Worm (Caenorhabditis elegans): ENCODE measurements around the gene R13D7.2.
A peak's percentile ranks its signal among the peaks of the same experiment; 100 is the strongest.

R13D7.2 gene

DNA sequence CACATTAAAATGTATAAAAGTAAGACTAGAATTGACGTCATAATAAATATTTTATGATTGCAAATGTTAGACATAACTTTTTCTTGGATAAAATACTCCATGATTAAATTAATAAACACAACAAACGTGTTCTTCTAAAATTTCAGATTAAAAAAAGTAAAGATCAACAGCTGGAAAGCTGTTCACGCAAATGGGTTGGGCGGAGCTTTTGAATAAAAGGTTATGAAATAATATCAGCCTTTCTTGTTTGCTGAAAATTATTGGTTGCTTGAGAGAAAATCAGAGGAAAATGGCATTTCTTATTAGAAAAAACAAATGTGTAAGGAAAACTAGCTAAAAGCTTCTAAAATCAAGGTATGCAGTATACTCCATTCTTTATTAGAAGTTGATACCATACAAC is 21.9 kb upstream of the R13D7.2 start, which contains the start of gene C02H6.3:
Gene C02H6.3 (minus strand): TSS at position 101 of the 400 bp plus-strand sequence.
- no peak for TF ChIP-seq alr-1 (tag; optimal IDR thresholded peaks at IDR 0.05)

- TF ChIP-seq lin-39 (tag; optimal IDR thresholded peaks at IDR 0.05) = no peak
- TF ChIP-seq F13H6.1 (tag; optimal IDR thresholded peaks at IDR 0.05) = no peak
- no peak for TF ChIP-seq aly-2 (tag; optimal IDR thresholded peaks at IDR 0.05)
- no peak for TF ChIP-seq alr-1 (tag; optimal IDR thresholded peaks at IDR 0.05)
- TF ChIP-seq nhr-129 (tag; optimal IDR thresholded peaks at IDR 0.05) = no peak
- no peak for TF ChIP-seq nhr-23 (tag; optimal IDR thresholded peaks at IDR 0.05)
- TF ChIP-seq blmp-1 (tag; optimal IDR thresholded peaks at IDR 0.05; ENCODE audit: insufficient read depth) = no peak
- no peak for TF ChIP-seq elt-3 (tag; optimal IDR thresholded peaks at IDR 0.05)
- TF ChIP-seq crh-2 (tag; optimal IDR thresholded peaks at IDR 0.05) = no peak
- no peak for TF ChIP-seq lin-11 (tag; optimal IDR thresholded peaks at IDR 0.05)
- no peak for TF ChIP-seq nhr-237 (tag; optimal IDR thresholded peaks at IDR 0.05)
- no peak for TF ChIP-seq nhr-11 (tag; optimal IDR thresholded peaks at IDR 0.05)
- no peak for TF ChIP-seq ztf-4 (tag; optimal IDR thresholded peaks at IDR 0.05)
- no peak for TF ChIP-seq skn-1 (tag; optimal IDR thresholded peaks at IDR 0.05)
- TF ChIP-seq peb-1 (tag; optimal IDR thresholded peaks at IDR 0.05) = no peak
- no peak for TF ChIP-seq unc-62 (GFP tag; optimal IDR thresholded peaks at IDR 0.05)
- no peak for TF ChIP-seq ceh-16 (tag; optimal IDR thresholded peaks at IDR 0.05)
- TF ChIP-seq nhr-12 (tag; optimal IDR thresholded peaks at IDR 0.05) = no peak
These were observed 19.9 kb upstream of the R13D7.2 start, which contains the start of gene C02H6.1 for ce11 chrV:7389771-7390170. TSS of gene C02H6.1 (minus strand) at chrV:7389871.

DNA sequence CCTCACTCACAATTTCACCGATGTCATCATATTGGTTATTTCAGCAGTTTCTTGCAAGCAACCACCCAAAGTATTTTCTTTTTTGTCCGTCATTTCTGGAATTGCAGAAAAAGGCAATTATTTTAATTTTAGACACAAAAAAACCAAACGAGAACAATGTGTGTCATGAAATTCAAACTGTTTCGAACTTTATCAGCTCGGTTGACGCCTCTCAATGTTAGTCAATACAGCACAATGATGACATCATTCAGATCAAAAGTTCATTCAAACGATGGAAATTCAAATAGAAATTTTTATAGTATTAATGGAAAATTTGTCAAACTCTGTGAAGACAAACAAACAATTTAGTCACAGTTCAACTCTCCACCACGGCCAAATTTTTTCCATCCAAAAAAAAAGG is 17.8 kb upstream of the R13D7.2 start, which contains the start of gene fbxa-105:
Gene fbxa-105 (minus strand): TSS at position 97 of the 400 bp plus-strand sequence.
- TF ChIP-seq peb-1 (tag; optimal IDR thresholded peaks at IDR 0.05) (no peak), fos-1 (tag; optimal IDR thresholded peaks at IDR 0.05) (peak; percentile 70)

DNA sequence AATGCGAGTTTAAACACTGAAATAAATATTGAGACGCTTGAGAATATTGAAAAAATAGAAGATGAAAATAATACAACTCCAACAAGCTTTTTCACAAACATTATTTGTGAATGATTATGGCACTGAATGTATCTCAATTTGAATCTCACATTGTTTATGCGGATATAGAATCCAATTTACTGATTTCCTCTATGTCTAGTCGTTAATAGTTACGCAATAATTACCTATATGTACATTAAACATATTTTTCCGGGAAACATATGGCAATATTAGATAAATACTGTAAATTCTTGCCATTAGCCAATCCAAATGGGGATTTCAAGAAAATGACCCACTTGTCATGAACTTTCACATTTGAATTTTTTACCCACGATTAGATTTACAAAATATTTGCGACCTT is 14.3 kb upstream of the R13D7.2 start, which contains the start of gene srx-9:
Gene srx-9 (minus strand): TSS at position 101 of the 400 bp plus-strand sequence.
- no peak for TF ChIP-seq elt-3 (tag; optimal IDR thresholded peaks at IDR 0.05)
- no peak for TF ChIP-seq nhr-129 (tag; optimal IDR thresholded peaks at IDR 0.05)
- no peak for TF ChIP-seq aly-2 (tag; optimal IDR thresholded peaks at IDR 0.05)
- TF ChIP-seq nhr-10 (tag; optimal IDR thresholded peaks at IDR 0.05) = no peak
- no peak for TF ChIP-seq alr-1 (tag; optimal IDR thresholded peaks at IDR 0.05)
- no peak for TF ChIP-seq fos-1 (tag; optimal IDR thresholded peaks at IDR 0.05)
- no peak for TF ChIP-seq unc-39 (tag; optimal IDR thresholded peaks at IDR 0.05)
- no peak for TF ChIP-seq ztf-4 (tag; optimal IDR thresholded peaks at IDR 0.05)
- no peak for TF ChIP-seq ceh-82 (tag; optimal IDR thresholded peaks at IDR 0.05)

DNA sequence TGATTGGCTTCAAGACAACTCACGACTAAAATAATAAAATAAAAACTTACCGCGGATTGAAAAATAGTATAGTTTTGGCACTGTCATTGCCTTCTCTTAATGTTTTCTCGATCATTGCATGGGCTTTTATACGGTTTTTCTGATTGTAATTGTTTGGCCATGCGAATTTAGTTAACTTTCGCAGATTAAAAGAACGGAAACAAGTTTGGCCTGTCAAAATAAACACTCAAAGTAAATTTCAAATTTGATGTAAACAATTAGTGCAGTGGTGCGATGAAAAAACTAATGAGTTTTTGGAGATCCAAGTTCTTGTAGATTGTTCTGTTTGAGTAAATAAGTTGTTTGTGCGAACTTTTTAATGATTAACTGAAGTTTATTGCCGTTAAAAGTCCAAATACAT is 10.5 kb upstream of the R13D7.2 start, which contains the start of gene gst-41:
Gene gst-41 (minus strand): TSS at position 101 of the 400 bp plus-strand sequence.
- TF ChIP-seq zag-1 (tag; optimal IDR thresholded peaks at IDR 0.05) (no peak), nhr-11 (tag; optimal IDR thresholded peaks at IDR 0.05) (no peak), nhr-10 (tag; optimal IDR thresholded peaks at IDR 0.05) (no peak), nhr-12 (tag; optimal IDR thresholded peaks at IDR 0.05) (no peak), ceh-82 (tag; optimal IDR thresholded peaks at IDR 0.05) (no peak), ztf-1 (GFP tag; conservative IDR thresholded peaks at IDR 0.05) (no peak), mdl-1 (tag; optimal IDR thresholded peaks at IDR 0.05) (no peak), nhr-21 (tag; optimal IDR thresholded peaks at IDR 0.05) (no peak), elt-3 (tag; optimal IDR thresholded peaks at IDR 0.05) (no peak), lin-11 (tag; optimal IDR thresholded peaks at IDR 0.05) (no peak)

DNA sequence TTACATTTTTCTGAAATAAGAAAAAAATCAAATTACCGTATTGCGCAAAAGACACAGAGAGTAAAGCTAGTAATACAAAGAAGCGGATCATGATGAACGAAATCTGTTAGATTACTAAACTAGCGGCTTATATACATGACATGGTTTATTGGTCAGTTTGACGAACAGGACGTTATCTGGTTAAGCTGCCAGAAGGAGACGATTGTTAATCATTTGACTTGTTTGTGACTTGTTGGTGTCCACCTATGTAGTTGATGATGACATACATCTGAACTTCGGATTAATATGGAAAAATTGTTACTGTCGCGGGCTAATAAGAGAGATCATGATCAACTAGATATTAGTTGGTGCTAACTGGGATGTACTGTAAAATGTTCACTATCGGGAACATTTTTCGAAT is 9.6 kb upstream of the R13D7.2 start, which contains the start of gene cnc-9:
Gene cnc-9 (minus strand): TSS at position 101 of the 400 bp plus-strand sequence.
- TF ChIP-seq mbf-1 (tag; optimal IDR thresholded peaks at IDR 0.05) = no peak
- TF ChIP-seq sem-4 (tag; optimal IDR thresholded peaks at IDR 0.05) = no peak
- no peak for TF ChIP-seq fos-1 (tag; optimal IDR thresholded peaks at IDR 0.05)
- no peak for TF ChIP-seq sma-9 (GFP tag; optimal IDR thresholded peaks at IDR 0.05)
- TF ChIP-seq sma-9 (tag; optimal IDR thresholded peaks at IDR 0.05) = no peak
- no peak for TF ChIP-seq lsy-2 (tag; optimal IDR thresholded peaks at IDR 0.05)
- no peak for TF ChIP-seq ama-1 (optimal IDR thresholded peaks at IDR 0.05)
- no peak for TF ChIP-seq R02D3.7 (tag; optimal IDR thresholded peaks at IDR 0.05)
- TF ChIP-seq nhr-21 (tag; optimal IDR thresholded peaks at IDR 0.05) = no peak
- no peak for TF ChIP-seq unc-55 (GFP tag; optimal IDR thresholded peaks at IDR 0.05)
- TF ChIP-seq nhr-25 (tag; optimal IDR thresholded peaks at IDR 0.05) = no peak
- no peak for TF ChIP-seq zag-1 (tag; optimal IDR thresholded peaks at IDR 0.05)
- TF ChIP-seq ceh-16 (tag; optimal IDR thresholded peaks at IDR 0.05) = no peak
